Fruit fly (Drosophila melanogaster) whole organism, embryonic: ENCODE measurements around the gene CG43446.

Source experiments
- ATbp ChIP-seq: fragments of 200-800 bp; sonication (Bioruptor generic); optimal IDR thresholded peaks from 2 replicates; lab custom pipeline; 2017; ENCODE audit warnings: missing biosample characterization, mild to moderate bottlenecking, missing genetic modification characterization, missing genetic modification reagents
- Abd-B ChIP-seq: fragments of 200-800 bp; sonication (Bioruptor generic); optimal IDR thresholded peaks from 2 replicates; lab custom pipeline; 2018; ENCODE audit warnings: missing biosample characterization, mild to moderate bottlenecking, missing genetic modification characterization, moderate library complexity
- Bteb2 ChIP-seq: fragments of 200-800 bp; sonication (Bioruptor generic); optimal IDR thresholded peaks from 2 replicates; lab custom pipeline; 2016; ENCODE audit warnings: missing biosample characterization, missing genetic modification characterization
- CG10431 ChIP-seq: fragments of 200-800 bp; sonication (Bioruptor generic); optimal IDR thresholded peaks from 3 replicates; lab custom pipeline; 2018; ENCODE audit warnings: missing biosample characterization, mild to moderate bottlenecking, missing genetic modification characterization
- CG11085 ChIP-seq: fragments of 200-800 bp; sonication (Bioruptor generic); IDR thresholded peaks from 2 replicates; pipeline ENCODE4 v1.3.6; 2022; ENCODE audit warnings: missing biosample characterization, missing genetic modification characterization
- CG12769 ChIP-seq: fragments of 200-800 bp; sonication (Bioruptor generic); optimal IDR thresholded peaks from 2 replicates; lab custom pipeline; 2019; ENCODE audit warnings: missing biosample characterization, mild to moderate bottlenecking, missing genetic modification characterization, moderate library complexity
- CG13287 ChIP-seq: fragments of 200-800 bp; sonication (Bioruptor generic); IDR thresholded peaks from 2 replicates; pipeline ENCODE4 v1.3.6; 2022; ENCODE audit warnings: missing biosample characterization, missing genetic modification characterization; ENCODE audit not compliant: partially characterized antibody
- CG13624 ChIP-seq: fragments of 200-800 bp; sonication (Bioruptor generic); optimal IDR thresholded peaks from 2 replicates; lab custom pipeline; 2016; ENCODE audit warnings: missing biosample characterization, missing genetic modification characterization
- CG14441 ChIP-seq: fragments of 200-800 bp; sonication (Bioruptor generic); IDR thresholded peaks from 2 replicates; pipeline ENCODE4 v1.3.6; 2022; ENCODE audit warnings: missing biosample characterization, missing genetic modification characterization
- CG1529 ChIP-seq: fragments of 200-800 bp; sonication (Bioruptor generic); optimal IDR thresholded peaks from 3 replicates; lab custom pipeline; 2018; ENCODE audit warnings: missing biosample characterization, missing genetic modification characterization
- CG15696 ChIP-seq: fragments of 200-800 bp; sonication (Bioruptor generic); optimal IDR thresholded peaks from 2 replicates; lab custom pipeline; 2019; ENCODE audit warnings: missing biosample characterization, mild to moderate bottlenecking, missing genetic modification characterization, moderate library complexity
- CG2678 ChIP-seq: fragments of 200-800 bp; sonication (Bioruptor generic); optimal IDR thresholded peaks from 3 replicates; lab custom pipeline; 2019; ENCODE audit warnings: missing biosample characterization, mild to moderate bottlenecking, missing genetic modification characterization, moderate library complexity
- CG3163 ChIP-seq: fragments of 200-800 bp; sonication (Bioruptor generic); optimal IDR thresholded peaks from 3 replicates; lab custom pipeline; 2016; ENCODE audit warnings: missing biosample characterization, missing genetic modification characterization
- CG33213 ChIP-seq: fragments of 200-800 bp; sonication (Bioruptor generic); optimal IDR thresholded peaks from 3 replicates; lab custom pipeline; 2016; ENCODE audit warnings: missing biosample characterization, missing genetic modification characterization
- CG34422 ChIP-seq: fragments of 200-800 bp; sonication (Bioruptor generic); IDR thresholded peaks from 3 replicates; pipeline ENCODE4 v1.3.6; 2022; ENCODE audit warnings: missing biosample characterization, missing genetic modification characterization
- CG42726 ChIP-seq: fragments of 200-800 bp; sonication (Bioruptor generic); IDR thresholded peaks from 2 replicates; pipeline ENCODE4 v1.3.6; 2022; ENCODE audit warnings: missing biosample characterization, missing genetic modification characterization; ENCODE audit not compliant: partially characterized antibody
- CG8089 ChIP-seq: fragments of 200-800 bp; sonication (Bioruptor generic); optimal IDR thresholded peaks from 3 replicates; lab custom pipeline; 2016; ENCODE audit warnings: missing biosample characterization, missing genetic modification characterization
- CG9215 ChIP-seq: fragments of 200-800 bp; sonication (Bioruptor generic); IDR thresholded peaks from 2 replicates; pipeline ENCODE4 v1.3.6; 2022; ENCODE audit warnings: missing biosample characterization, missing genetic modification characterization
- CTCF ChIP-seq: fragments of 200-800 bp; sonication (Bioruptor generic); optimal IDR thresholded peaks from 2 replicates; lab custom pipeline; 2017; ENCODE audit warnings: missing biosample characterization, mild to moderate bottlenecking, missing genetic modification characterization, moderate library complexity
- Dad ChIP-seq: fragments of 200-800 bp; sonication (Bioruptor generic); optimal IDR thresholded peaks from 3 replicates; lab custom pipeline; 2016; ENCODE audit warnings: missing biosample characterization, missing genetic modification characterization
- Dip3 ChIP-seq: fragments of 200-800 bp; sonication (Bioruptor generic); optimal IDR thresholded peaks from 3 replicates; lab custom pipeline; 2016; ENCODE audit warnings: missing biosample characterization, missing genetic modification characterization
- Ets97D ChIP-seq: fragments of 200-800 bp; sonication (Bioruptor generic); optimal IDR thresholded peaks from 3 replicates; lab custom pipeline; 2016; ENCODE audit warnings: missing biosample characterization, missing genetic modification characterization
- GATAe ChIP-seq: fragments of 200-800 bp; sonication (Bioruptor generic); conservative IDR thresholded peaks from 2 replicates; pipeline ENCODE4 v1.3.6; 2022; ENCODE audit warnings: missing biosample characterization, missing genetic modification characterization
- Hr39 ChIP-seq: fragments of >200 bp; optimal IDR thresholded peaks from 2 replicates; lab custom pipeline; 2017
- Hr51 ChIP-seq, 2 experiments: fragments of 200-800 bp; sonication (Bioruptor generic); optimal IDR thresholded peaks; 2 replicates in 1 of 2; 3 replicates in 1 of 2; lab custom pipeline; 2016 to 2018; ENCODE audit warnings: missing biosample characterization in 2 of 2, missing genetic modification characterization in 2 of 2, mild to moderate bottlenecking in 1 of 2, moderate library complexity in 1 of 2
- Hsf ChIP-seq: fragments of 200-800 bp; sonication (Bioruptor generic); optimal IDR thresholded peaks from 3 replicates; lab custom pipeline; 2016; ENCODE audit warnings: missing biosample characterization, missing genetic modification characterization
- Meics ChIP-seq: fragments of 200-800 bp; sonication (Bioruptor generic); optimal IDR thresholded peaks from 2 replicates; lab custom pipeline; 2017; ENCODE audit warnings: missing biosample characterization, mild to moderate bottlenecking, missing genetic modification characterization
- PHDP ChIP-seq: fragments of 200-800 bp; sonication (Bioruptor generic); optimal IDR thresholded peaks from 3 replicates; lab custom pipeline; 2018; ENCODE audit warnings: missing biosample characterization, mild to moderate bottlenecking, missing genetic modification characterization, moderate library complexity
- Rfx ChIP-seq: fragments of 200-800 bp; sonication (Bioruptor generic); IDR thresholded peaks from 2 replicates; pipeline ENCODE4 v1.3.6; 2022; ENCODE audit warnings: missing biosample characterization, missing genetic modification characterization
- Xbp1 ChIP-seq: fragments of 200-800 bp; sonication (Bioruptor generic); optimal IDR thresholded peaks from 3 replicates; lab custom pipeline; 2016; ENCODE audit warnings: missing biosample characterization, mild to moderate bottlenecking, missing genetic modification characterization
- btn ChIP-seq: fragments of 200-800 bp; sonication (Bioruptor generic); optimal IDR thresholded peaks from 2 replicates; lab custom pipeline; 2016; ENCODE audit warnings: missing biosample characterization, missing genetic modification characterization
- caup ChIP-seq: fragments of 200-800 bp; sonication (Bioruptor generic); optimal IDR thresholded peaks from 3 replicates; lab custom pipeline; 2017; ENCODE audit warnings: missing biosample characterization, mild to moderate bottlenecking, missing genetic modification characterization, moderate library complexity; ENCODE audit not compliant: severe bottlenecking
- crc ChIP-seq: fragments of 200-800 bp; sonication (Bioruptor generic); optimal IDR thresholded peaks from 2 replicates; lab custom pipeline; 2016; ENCODE audit warnings: missing biosample characterization, missing genetic modification characterization
- gcm ChIP-seq: fragments of 200-800 bp; sonication (Bioruptor generic); optimal IDR thresholded peaks from 2 replicates; lab custom pipeline; 2019; ENCODE audit warnings: missing biosample characterization, mild to moderate bottlenecking, missing genetic modification characterization, moderate library complexity
- gfzf ChIP-seq: fragments of 200-800 bp; sonication (Bioruptor generic); optimal IDR thresholded peaks from 2 replicates; lab custom pipeline; 2016; ENCODE audit warnings: missing biosample characterization, mild to moderate bottlenecking, missing genetic modification characterization, moderate library complexity
- jumu ChIP-seq: fragments of 200-800 bp; sonication (Bioruptor generic); optimal IDR thresholded peaks from 3 replicates; lab custom pipeline; 2016; ENCODE audit warnings: missing biosample characterization, missing genetic modification characterization
- klu ChIP-seq: fragments of 200-800 bp; sonication (Bioruptor generic); IDR thresholded peaks from 2 replicates; pipeline ENCODE4 v1.3.6; 2022; ENCODE audit warnings: missing biosample characterization, missing genetic modification characterization
- mirr ChIP-seq: fragments of 200-800 bp; sonication (Bioruptor generic); optimal IDR thresholded peaks from 3 replicates; lab custom pipeline; 2018; ENCODE audit warnings: missing biosample characterization, mild to moderate bottlenecking, missing genetic modification characterization
- otp ChIP-seq: fragments of 200-800 bp; sonication (Bioruptor generic); IDR thresholded peaks from 3 replicates; pipeline ENCODE4, ENCODE4 v1.3.6; 2022; ENCODE audit warnings: missing biosample characterization, missing genetic modification characterization
- prd ChIP-seq, 3 experiments: fragments of >200 bp in 2 of 3; fragments of 200-800 bp in 1 of 3; sonication (Bioruptor generic) in 1 of 3; optimal IDR thresholded peaks in 2 of 3; IDR thresholded peaks in 1 of 3; 2 replicates in 2 of 3; 3 replicates in 1 of 3; pipeline versions ENCODE4 v1.3.6 to Lab custom; 2017 to 2022; ENCODE audit warnings: missing biosample characterization in 1 of 3, missing genetic modification characterization in 1 of 3
- rib ChIP-seq: fragments of 200-800 bp; sonication (Bioruptor generic); IDR thresholded peaks from 2 replicates; pipeline ENCODE4 v1.3.6; 2022; ENCODE audit warnings: missing biosample characterization, missing genetic modification characterization
- ro ChIP-seq: fragments of 200-800 bp; sonication (Bioruptor generic); IDR thresholded peaks from 2 replicates; pipeline ENCODE4 v1.3.6; 2022; ENCODE audit warnings: missing biosample characterization, missing genetic modification characterization
- scrt ChIP-seq: fragments of 200-800 bp; sonication (Bioruptor generic); optimal IDR thresholded peaks from 2 replicates; lab custom pipeline; 2018; ENCODE audit warnings: missing biosample characterization, mild to moderate bottlenecking, missing genetic modification characterization, moderate library complexity
- shn ChIP-seq: fragments of 200-800 bp; sonication (Bioruptor generic); optimal IDR thresholded peaks from 3 replicates; lab custom pipeline; 2016; ENCODE audit warnings: missing biosample characterization, missing genetic modification characterization
- slbo ChIP-seq: fragments of 200-800 bp; sonication (Bioruptor generic); IDR thresholded peaks from 2 replicates; pipeline ENCODE4 v1.3.6; 2022; ENCODE audit warnings: missing biosample characterization, missing genetic modification characterization
- sob ChIP-seq: fragments of 200-800 bp; sonication (Bioruptor generic); IDR thresholded peaks from 2 replicates; pipeline ENCODE4 v1.3.6; 2022; ENCODE audit warnings: missing biosample characterization, missing genetic modification characterization
- trem ChIP-seq: fragments of 200-800 bp; optimal IDR thresholded peaks from 3 replicates; lab custom pipeline; 2019; ENCODE audit warnings: missing biosample characterization, mild to moderate bottlenecking, missing genetic modification characterization, moderate library complexity
- ttk ChIP-seq: fragments of 200-800 bp; sonication (Bioruptor generic); IDR thresholded peaks from 2 replicates; pipeline ENCODE4 v2.1.2; 2022; ENCODE audit warnings: missing biosample characterization, missing genetic modification characterization
- zf30C ChIP-seq: fragments of 200-800 bp; sonication (Bioruptor generic); optimal IDR thresholded peaks from 3 replicates; lab custom pipeline; 2018; ENCODE audit warnings: missing biosample characterization, mild to moderate bottlenecking, missing genetic modification characterization
- zfh1 ChIP-seq: fragments of 200-800 bp; sonication (Bioruptor generic); IDR thresholded peaks from 3 replicates; pipeline ENCODE4 v1.3.6; 2022; ENCODE audit warnings: missing biosample characterization, missing genetic modification characterization

Gene CG43446

dm6 chr3R:20948448-20949174, 39.1 kb downstream of the CG43446 start, which contains the start of gene Atpalpha (continued):
- no peak for TF ChIP-seq CG1529 (GFP tag; lab: Kevin White, UChicago)
- no peak for TF ChIP-seq CG12769 (tag; lab: Kevin White, UChicago)
- TF ChIP-seq Hr39 (lab: Kevin White, UChicago), result no peak
- TF ChIP-seq Bteb2 (GFP tag; lab: Kevin White, UChicago), result no peak
- no peak for TF ChIP-seq CG8089 (GFP tag; lab: Kevin White, UChicago)
- TF ChIP-seq mirr (GFP tag; lab: Kevin White, UChicago), result peak; percentile 8
- TF ChIP-seq sob, result no peak
- TF ChIP-seq Hsf (GFP tag; lab: Kevin White, UChicago), result peak; percentile 19
- TF ChIP-seq Ets97D (GFP tag; lab: Kevin White, UChicago), result peak; percentile 53
- no peak for TF ChIP-seq CG34422 (GFP tag; lab: Robert Waterston, UW)
- no peak for TF ChIP-seq otp
- TF ChIP-seq shn (GFP tag; lab: Kevin White, UChicago), result no peak
- no peak for TF ChIP-seq ro (GFP tag; lab: Robert Waterston, UW)
- TF ChIP-seq CG2678 (tag; lab: Kevin White, UChicago), result peak; percentile 19
- no peak for TF ChIP-seq PHDP (tag; lab: Kevin White, UChicago)
- peak; percentile 10 for TF ChIP-seq gfzf (GFP tag; lab: Kevin White, UChicago)
- peak; percentile 7 for TF ChIP-seq Xbp1 (GFP tag; lab: Kevin White, UChicago)
- no peak for TF ChIP-seq crc
- TF ChIP-seq CG13287 (GFP tag; lab: Robert Waterston, UW), result peak; percentile 95
- no peak for TF ChIP-seq btn (GFP tag; lab: Kevin White, UChicago)
- no peak for TF ChIP-seq rib (GFP tag; lab: Robert Waterston, UW)
- TF ChIP-seq Dad, result no peak
- TF ChIP-seq Abd-B (GFP tag; lab: Kevin White, UChicago), result no peak
- TF ChIP-seq jumu (GFP tag; lab: Kevin White, UChicago), result no peak
- peak in 1 of 2 experiments; percentile 38 for TF ChIP-seq Hr51 (GFP tag; optimal IDR thresholded peaks at IDR 0.05; lab: Kevin White, UChicago)
- no peak for TF ChIP-seq zfh1 (GFP tag; lab: Robert Waterston, UW)
- peak; percentile 47 for TF ChIP-seq CG10431 (GFP tag; lab: Kevin White, UChicago)
- peak; percentile 87; the same call in 1 of the 2 replicates for TF ChIP-seq CG42726 (GFP tag; lab: Robert Waterston, UW)
- TF ChIP-seq zf30C (GFP tag; lab: Kevin White, UChicago), result no peak
- TF ChIP-seq gcm, result no peak
- no peak for TF ChIP-seq CG11085 (GFP tag; lab: Robert Waterston, UW)
- no peak for TF ChIP-seq klu (GFP tag; lab: Robert Waterston, UW)
- TF ChIP-seq Meics (GFP tag; lab: Kevin White, UChicago), result no peak
- TF ChIP-seq Rfx (GFP tag; lab: Robert Waterston, UW), result no peak
- TF ChIP-seq GATAe (GFP tag; lab: Robert Waterston, UW), result no peak

DNA sequence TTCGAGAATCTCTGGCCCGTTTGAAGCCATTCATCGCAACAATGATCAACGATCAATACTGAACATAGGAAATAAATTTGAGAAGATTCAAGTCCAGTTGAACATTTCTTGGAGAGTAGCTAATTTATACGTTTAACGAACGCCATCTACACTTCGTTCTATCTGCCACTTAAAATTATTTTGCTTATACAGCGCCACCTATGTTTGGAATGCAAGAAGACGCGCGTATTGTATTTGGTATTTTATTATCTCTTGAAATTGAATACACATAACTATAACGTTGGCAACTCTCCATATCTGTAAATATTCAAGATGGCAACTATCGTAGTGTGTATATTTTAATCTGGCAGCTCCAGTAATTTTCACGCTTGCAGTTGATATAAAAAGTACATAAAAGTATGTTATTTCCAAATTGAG, 39.7 kb downstream of the CG43446 start:
- peak; percentile 28 for TF ChIP-seq gfzf (GFP tag; lab: Kevin White, UChicago)
- peak; percentile 42 for TF ChIP-seq CG13624 (GFP tag; lab: Kevin White, UChicago)
- no peak for TF ChIP-seq prd (optimal IDR thresholded peaks at IDR 0.05; lab: Kevin White, UChicago)
- peak; percentile 36; the same call in 1 of the 3 replicates for TF ChIP-seq prd (GFP tag; IDR thresholded peaks at IDR 0.05; lab: Robert Waterston, UW)
- TF ChIP-seq caup, result peak; percentile 8
- peak; percentile 34; the same call in 1 of the 2 replicates for TF ChIP-seq CG14441 (GFP tag; lab: Robert Waterston, UW)
- TF ChIP-seq CG33213 (GFP tag; lab: Kevin White, UChicago), result peak; percentile 63
- TF ChIP-seq CG12769 (tag; lab: Kevin White, UChicago), result peak; percentile 27
- peak; percentile 47 for TF ChIP-seq trem (tag; lab: Kevin White, UChicago)
- TF ChIP-seq CG9215 (GFP tag; lab: Robert Waterston, UW), result peak; percentile 27; the same call in 1 of the 2 replicates
- TF ChIP-seq CG3163 (GFP tag; lab: Kevin White, UChicago), result peak; percentile 35
- TF ChIP-seq CTCF, result peak; percentile 99
- TF ChIP-seq Dip3 (GFP tag; lab: Kevin White, UChicago), result peak; percentile 23
- no peak for TF ChIP-seq ATbp (GFP tag; lab: Kevin White, UChicago)
- peak; percentile 70 for TF ChIP-seq slbo
- no peak for TF ChIP-seq scrt
- peak; percentile 53 for TF ChIP-seq CG15696
- TF ChIP-seq ttk (GFP tag; lab: Robert Waterston, UW), result no peak
